Fruit fly (Drosophila melanogaster) whole organism, embryonic: Measurements from ENCODE around the gene AP-2mu.

Source experiments
- Ada2b ChIP-seq: fragments of 200-800 bp; sonication (Bioruptor generic); IDR thresholded peaks from 2 replicates; pipeline ENCODE4 v1.3.6; 2022; ENCODE audit warnings: missing biosample characterization, missing genetic modification characterization
- Aef1 ChIP-seq: fragments of 200-800 bp; sonication (Bioruptor generic); IDR thresholded peaks from 3 replicates; pipeline ENCODE4 v1.3.6; 2022; ENCODE audit warnings: missing biosample characterization, missing genetic modification characterization
- B-H1 ChIP-seq: fragments of 200-800 bp; sonication (Bioruptor generic); IDR thresholded peaks from 3 replicates; pipeline ENCODE4 v1.3.6; 2022; ENCODE audit warnings: missing biosample characterization, missing genetic modification characterization
- Bgb ChIP-seq: fragments of 200-800 bp; sonication (Bioruptor generic); IDR thresholded peaks from 2 replicates; pipeline ENCODE4 v1.3.6; 2022; ENCODE audit warnings: missing biosample characterization, missing genetic modification characterization; ENCODE audit not compliant: partially characterized antibody
- CG11504 ChIP-seq: fragments of 200-800 bp; sonication (Bioruptor generic); optimal IDR thresholded peaks from 3 replicates; lab custom pipeline; 2019; ENCODE audit warnings: missing biosample characterization, mild to moderate bottlenecking, missing genetic modification characterization, moderate library complexity
- CG15269 ChIP-seq: fragments of 200-800 bp; sonication (Bioruptor generic); optimal IDR thresholded peaks from 2 replicates; lab custom pipeline; 2018; ENCODE audit warnings: missing biosample characterization, mild to moderate bottlenecking, missing genetic modification characterization, moderate library complexity
- CG1602 ChIP-seq: fragments of 200-800 bp; sonication (Bioruptor generic); optimal IDR thresholded peaks from 3 replicates; lab custom pipeline; 2016; ENCODE audit warnings: missing biosample characterization, missing genetic modification characterization
- CG17186 ChIP-seq: fragments of 200-800 bp; sonication (Bioruptor generic); optimal IDR thresholded peaks from 3 replicates; lab custom pipeline; 2017; ENCODE audit warnings: missing biosample characterization, missing genetic modification reagents, missing genetic modification characterization
- CG17359 ChIP-seq: fragments of 200-800 bp; sonication (Bioruptor generic); optimal IDR thresholded peaks from 3 replicates; lab custom pipeline; 2018; ENCODE audit warnings: missing biosample characterization, mild to moderate bottlenecking, missing genetic modification characterization, moderate library complexity
- CG17612 ChIP-seq: fragments of 200-800 bp; sonication (Bioruptor generic); IDR thresholded peaks from 2 replicates; pipeline ENCODE4 v1.3.6; 2022; ENCODE audit warnings: missing biosample characterization, missing genetic modification characterization
- CG18599 ChIP-seq: fragments of 200-800 bp; sonication (Bioruptor generic); optimal IDR thresholded peaks from 3 replicates; lab custom pipeline; 2017; ENCODE audit warnings: missing biosample characterization, missing genetic modification characterization, mild to moderate bottlenecking, moderate library complexity, missing genetic modification reagents
- CG2120 ChIP-seq: fragments of 200-800 bp; sonication (Bioruptor generic); optimal IDR thresholded peaks from 3 replicates; lab custom pipeline; 2016; ENCODE audit warnings: missing biosample characterization, missing genetic modification characterization
- CG4730 ChIP-seq: fragments of 200-800 bp; sonication (Bioruptor generic); IDR thresholded peaks from 2 replicates; pipeline ENCODE4 v1.3.6; 2022; ENCODE audit warnings: missing biosample characterization, missing genetic modification characterization
- CG7556 ChIP-seq: fragments of 200-800 bp; sonication (Bioruptor generic); optimal IDR thresholded peaks from 2 replicates; lab custom pipeline; 2017; ENCODE audit warnings: missing biosample characterization, mild to moderate bottlenecking, missing genetic modification characterization
- CG7839 ChIP-seq: fragments of 200-800 bp; sonication (Bioruptor generic); optimal IDR thresholded peaks from 3 replicates; lab custom pipeline; 2018; ENCODE audit warnings: missing biosample characterization, mild to moderate bottlenecking, missing genetic modification characterization, moderate library complexity
- CG8290 ChIP-seq, 3 experiments: fragments of 200-800 bp; sonication (Bioruptor generic); optimal IDR thresholded peaks; 2 replicates each; lab custom pipeline; 2016 to 2019; ENCODE audit warnings: missing biosample characterization in 3 of 3, missing genetic modification characterization in 3 of 3, mild to moderate bottlenecking in 2 of 3, moderate library complexity in 1 of 3
- CG9215 ChIP-seq: fragments of 200-800 bp; sonication (Bioruptor generic); IDR thresholded peaks from 2 replicates; pipeline ENCODE4 v1.3.6; 2022; ENCODE audit warnings: missing biosample characterization, missing genetic modification characterization
- H15 ChIP-seq: fragments of 200-800 bp; sonication (Bioruptor generic); IDR thresholded peaks from 3 replicates; pipeline ENCODE4 v1.3.6; 2022; ENCODE audit warnings: missing biosample characterization, missing genetic modification characterization
- Hand ChIP-seq: fragments of 200-800 bp; sonication (Bioruptor generic); optimal IDR thresholded peaks from 2 replicates; lab custom pipeline; 2017; ENCODE audit warnings: mild to moderate bottlenecking, missing biosample characterization, missing genetic modification reagents, missing genetic modification characterization
- Hr51 ChIP-seq, 2 experiments: fragments of 200-800 bp; sonication (Bioruptor generic); optimal IDR thresholded peaks; 2 replicates in 1 of 2; 3 replicates in 1 of 2; lab custom pipeline; 2016 to 2018; ENCODE audit warnings: missing biosample characterization in 2 of 2, missing genetic modification characterization in 2 of 2, mild to moderate bottlenecking in 1 of 2, moderate library complexity in 1 of 2
- Meics ChIP-seq: fragments of 200-800 bp; sonication (Bioruptor generic); optimal IDR thresholded peaks from 2 replicates; lab custom pipeline; 2017; ENCODE audit warnings: missing biosample characterization, mild to moderate bottlenecking, missing genetic modification characterization
- Neu2 ChIP-seq: fragments of 200-800 bp; sonication (Bioruptor generic); optimal IDR thresholded peaks from 3 replicates; lab custom pipeline; 2016; ENCODE audit warnings: missing biosample characterization, missing genetic modification characterization, borderline replicate concordance
- NfI ChIP-seq: fragments of 200-800 bp; sonication (Bioruptor generic); optimal IDR thresholded peaks from 3 replicates; lab custom pipeline; 2018; ENCODE audit warnings: missing biosample characterization, mild to moderate bottlenecking, missing genetic modification characterization, moderate library complexity
- dysf ChIP-seq: fragments of 200-800 bp; sonication (Bioruptor generic); IDR thresholded peaks from 3 replicates; pipeline ENCODE4 v1.3.6; 2022; ENCODE audit warnings: missing biosample characterization, missing genetic modification characterization
- grau ChIP-seq: fragments of 200-800 bp; optimal IDR thresholded peaks from 3 replicates; lab custom pipeline; 2019; ENCODE audit warnings: missing biosample characterization, mild to moderate bottlenecking, missing genetic modification characterization, moderate library complexity
- lilli ChIP-seq: fragments of 200-800 bp; sonication (Bioruptor generic); optimal IDR thresholded peaks from 3 replicates; lab custom pipeline; 2016; ENCODE audit warnings: missing biosample characterization, missing genetic modification characterization
- mld ChIP-seq: fragments of 200-800 bp; sonication (Bioruptor generic); IDR thresholded peaks from 3 replicates; pipeline ENCODE4 v1.3.6; 2022; ENCODE audit warnings: missing biosample characterization, missing genetic modification characterization; ENCODE audit not compliant: partially characterized antibody
- pho ChIP-seq: fragments of 200-800 bp; sonication (Bioruptor generic); optimal IDR thresholded peaks from 2 replicates; lab custom pipeline; 2016; ENCODE audit warnings: missing biosample characterization, missing genetic modification characterization
- prd ChIP-seq, 3 experiments: fragments of >200 bp in 2 of 3; fragments of 200-800 bp in 1 of 3; sonication (Bioruptor generic) in 1 of 3; optimal IDR thresholded peaks in 2 of 3; IDR thresholded peaks in 1 of 3; 2 replicates in 2 of 3; 3 replicates in 1 of 3; pipeline versions ENCODE4 v1.3.6 to Lab custom; 2017 to 2022; ENCODE audit warnings: missing biosample characterization in 1 of 3, missing genetic modification characterization in 1 of 3
- row ChIP-seq: fragments of 200-800 bp; sonication (Bioruptor generic); IDR thresholded peaks from 3 replicates; pipeline ENCODE4 v1.3.6; 2022; ENCODE audit warnings: missing biosample characterization, missing genetic modification characterization
- twi ChIP-seq: fragments of 200-800 bp; optimal IDR thresholded peaks from 2 replicates; lab custom pipeline; 2019; ENCODE audit warnings: missing biosample characterization, mild to moderate bottlenecking, missing genetic modification characterization, moderate library complexity

The AP-2mu gene

dm6 chr3R:22503630-22504029 lies 41.4 kb downstream of the AP-2mu start (continued):
- TF ChIP-seq CG17186 (GFP tag; lab: Kevin White, UChicago) (no peak), Neu2 (GFP tag; lab: Kevin White, UChicago) (no peak), CG17612 (GFP tag; lab: Robert Waterston, UW) (no peak), Hr51 (GFP tag; optimal IDR thresholded peaks at IDR 0.05; lab: Kevin White, UChicago) (peak in 1 of 2 experiments; percentile 37), CG7556 (GFP tag; lab: Kevin White, UChicago) (peak; percentile 28), CG7839 (tag; lab: Kevin White, UChicago) (peak; percentile 34), CG8290 (GFP tag; optimal IDR thresholded peaks at IDR 0.05; lab: Kevin White, UChicago) (no peak), CG8290 (tag; optimal IDR thresholded peaks at IDR 0.05; lab: Kevin White, UChicago) (peak in 1 of 2 experiments; percentile 65), pho (GFP tag; lab: Kevin White, UChicago) (peak; percentile 14), CG4730 (0 out of 2 replicates have a peak, but pooled peaks have one; percentile 21), Ada2b (GFP tag; lab: Robert Waterston, UW) (peak; percentile 19; the same call in 1 of the 2 replicates), NfI (GFP tag; lab: Kevin White, UChicago) (peak; percentile 12), row (GFP tag; lab: Robert Waterston, UW) (peak; percentile 48; the same call in 2 of the 3 replicates), CG11504 (tag; lab: Kevin White, UChicago) (peak; percentile 27), CG9215 (GFP tag; lab: Robert Waterston, UW) (0 out of 2 replicates have a peak, but pooled peaks have one; percentile 31), CG17359 (tag; lab: Kevin White, UChicago) (peak; percentile 7), Hand (GFP tag; lab: Kevin White, UChicago) (peak; percentile 3), mld (GFP tag; lab: Robert Waterston, UW) (no peak), CG2120 (GFP tag; lab: Kevin White, UChicago) (peak; percentile 58), twi (tag; lab: Kevin White, UChicago) (no peak), CG15269 (tag; lab: Kevin White, UChicago) (peak; percentile 19), CG18599 (GFP tag; lab: Kevin White, UChicago) (peak; percentile 76), dysf (GFP tag; lab: Robert Waterston, UW) (0 out of 3 replicates have a peak, but pooled peaks have one; percentile 26), CG1602 (GFP tag; lab: Kevin White, UChicago) (no peak), grau (tag; lab: Kevin White, UChicago) (peak; percentile 37), Aef1 (GFP tag; lab: Robert Waterston, UW) (0 out of 3 replicates have a peak, but pooled peaks have one; percentile 22), B-H1 (GFP tag; lab: Robert Waterston, UW) (no peak), H15 (0 out of 3 replicates have a peak, but pooled peaks have one; percentile 11), lilli (GFP tag; lab: Kevin White, UChicago) (peak; percentile 22), prd (optimal IDR thresholded peaks at IDR 0.05; lab: Kevin White, UChicago) (no peak), prd (GFP tag; IDR thresholded peaks at IDR 0.05; lab: Robert Waterston, UW) (peak; percentile 40; the same call in 1 of the 3 replicates), Bgb (no peak), Meics (GFP tag; lab: Kevin White, UChicago) (peak; percentile 56)
